Fruit fly (Drosophila melanogaster): Measurements from ENCODE around the gene CG31365.

The CG31365 gene

DNA sequence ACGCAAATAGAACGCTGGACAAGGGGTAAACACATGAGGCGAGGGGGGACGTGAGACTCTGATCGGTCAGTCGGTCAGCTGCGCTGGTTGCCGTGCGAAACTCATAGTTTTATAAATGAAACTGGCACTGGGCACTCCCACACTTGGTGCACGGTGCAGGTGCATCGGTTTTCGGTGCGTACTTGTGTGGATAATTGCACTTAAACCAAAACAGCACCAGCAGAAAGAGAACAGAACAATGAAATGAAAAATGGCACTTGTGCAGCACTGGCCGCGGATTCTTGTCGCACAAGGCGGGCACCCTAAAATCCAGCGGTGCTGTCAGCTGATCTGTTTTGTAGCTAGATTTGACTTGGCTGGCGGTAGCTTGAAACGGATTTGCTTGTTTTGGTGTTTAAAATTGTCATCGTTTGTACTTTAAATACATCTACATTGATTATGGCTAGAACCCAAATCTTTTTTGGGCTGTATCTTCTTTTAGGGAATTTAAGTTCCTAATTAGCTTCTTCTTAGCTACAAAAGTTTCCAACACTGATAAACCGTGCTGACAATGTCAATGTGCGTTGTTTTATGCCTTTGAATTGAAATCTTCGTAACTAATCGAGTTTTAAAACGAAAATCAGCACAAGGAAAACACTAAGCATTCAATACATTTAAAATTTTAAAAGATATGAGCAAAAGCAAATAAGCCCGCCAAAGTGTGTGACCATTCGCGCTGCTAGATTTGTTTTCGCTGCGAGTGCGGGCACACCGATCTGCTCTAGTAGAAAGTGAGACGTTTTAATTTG lies 8.3 kb downstream of the CG31365 start, which contains the start of the genes Rassf and CenB1A (continued):
- TF ChIP-seq CG11294 (GFP tag; IDR thresholded peaks at IDR 0.05), result no peak; the same call in 1 of the 2 replicates
- TF ChIP-seq cyc (GFP tag; optimal IDR thresholded peaks at IDR 0.05), result peak; percentile 58
- TF ChIP-seq lz (GFP tag; optimal IDR thresholded peaks at IDR 0.05), result peak; percentile 66

DNA sequence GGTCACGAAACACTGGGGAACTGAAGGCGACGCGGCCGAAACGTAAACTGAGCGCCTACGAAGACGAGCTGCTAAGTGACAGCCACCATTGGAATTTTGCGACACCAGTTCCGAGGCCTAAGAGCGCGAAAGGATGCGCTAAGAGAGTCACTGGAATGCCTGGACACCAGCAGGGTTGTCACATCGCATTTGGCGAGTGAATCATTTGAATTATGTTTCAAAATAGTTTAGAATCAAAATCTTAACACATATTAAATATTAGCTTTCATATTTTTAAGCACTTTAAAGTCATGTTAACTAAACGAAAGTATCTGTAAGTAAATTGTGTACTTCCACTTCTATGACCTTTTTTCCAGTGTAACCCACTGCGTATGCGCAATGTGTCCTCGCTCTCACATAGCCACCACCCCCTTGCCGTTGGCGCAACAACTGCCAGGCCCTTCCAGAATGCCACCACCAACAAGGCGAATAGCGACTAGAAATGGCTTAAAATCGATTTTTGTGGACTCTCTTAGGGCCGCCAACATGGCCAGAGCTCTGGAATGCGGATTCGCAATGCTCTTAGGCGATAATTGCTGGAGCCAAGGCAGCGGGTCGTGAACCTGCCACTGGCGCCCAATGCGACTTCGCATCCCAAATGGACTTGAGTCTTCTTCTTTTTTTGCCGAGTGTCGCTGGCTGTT lies 13.4 kb downstream of the CG31365 start, which contains the start of gene Cow:
Cow (minus strand) TSS at position 51 of the 683 bp plus-strand sequence.
- peak; percentile 9 for TF ChIP-seq dac (GFP tag; optimal IDR thresholded peaks at IDR 0.05)
- peak; percentile 35 for TF ChIP-seq CG3919 (GFP tag; optimal IDR thresholded peaks at IDR 0.05)
- peak; percentile 7 for TF ChIP-seq CG8632 (GFP tag; optimal IDR thresholded peaks at IDR 0.05)
- peak; percentile 24 for TF ChIP-seq Smox (GFP tag; optimal IDR thresholded peaks at IDR 0.05)
- peak; percentile 40 for TF ChIP-seq CG6792 (GFP tag; optimal IDR thresholded peaks at IDR 0.05)
- TF ChIP-seq eg (GFP tag; IDR thresholded peaks at IDR 0.05), result peak; percentile 70
- TF ChIP-seq pdm3 (GFP tag; optimal IDR thresholded peaks at IDR 0.05), result peak; percentile 45
- TF ChIP-seq CG11762 (GFP tag; optimal IDR thresholded peaks at IDR 0.05; ENCODE audit: insufficient read depth), result peak; percentile 2
- TF ChIP-seq lz (GFP tag; optimal IDR thresholded peaks at IDR 0.05), result peak; percentile 40
- no peak for TF ChIP-seq CG16779 (tag; optimal IDR thresholded peaks at IDR 0.05)
- peak; percentile 59 for TF ChIP-seq Gug (GFP tag; IDR thresholded peaks at IDR 0.05)
- no peak for TF ChIP-seq CG4318 (GFP tag; optimal IDR thresholded peaks at IDR 0.05)
- TF ChIP-seq fd85E (GFP tag; optimal IDR thresholded peaks at IDR 0.05), result no peak
- no peak for TF ChIP-seq fd59A (GFP tag; optimal IDR thresholded peaks at IDR 0.05)
- TF ChIP-seq CG6854 (GFP tag; optimal IDR thresholded peaks at IDR 0.05), result no peak
- TF ChIP-seq spab (GFP tag; optimal IDR thresholded peaks at IDR 0.05), result peak; percentile 31
- peak; percentile 30 for TF ChIP-seq Sox102F (GFP tag; optimal IDR thresholded peaks at IDR 0.05)
- peak; percentile 33 for TF ChIP-seq dsx (GFP tag; optimal IDR thresholded peaks at IDR 0.05; ENCODE audit: poor library complexity, severe bottlenecking)
- no peak for TF ChIP-seq Ets21C (GFP tag; optimal IDR thresholded peaks at IDR 0.05)
- peak; percentile 40 for TF ChIP-seq cyc (GFP tag; optimal IDR thresholded peaks at IDR 0.05)
- no peak for TF ChIP-seq CG11902 (GFP tag; optimal IDR thresholded peaks at IDR 0.05)
- TF ChIP-seq CG8119 (GFP tag; IDR thresholded peaks at IDR 0.05), result peak; percentile 54; the same call in 2 of the 3 replicates
- TF ChIP-seq CG9139 (GFP tag; optimal IDR thresholded peaks at IDR 0.05), result no peak
- TF ChIP-seq CG31627 (GFP tag; optimal IDR thresholded peaks at IDR 0.05), result peak; percentile 34
- TF ChIP-seq CG8319 (GFP tag; optimal IDR thresholded peaks at IDR 0.05), result no peak
- peak; percentile 59 for TF ChIP-seq CG6163 (GFP tag; IDR thresholded peaks at IDR 0.05)
- peak; percentile 31 for TF ChIP-seq CG10631 (GFP tag; optimal IDR thresholded peaks at IDR 0.05)
- peak; percentile 70 for TF ChIP-seq svp (GFP tag)
- peak; percentile 12 for TF ChIP-seq CG6808 (GFP tag; optimal IDR thresholded peaks at IDR 0.05)
- no peak for TF ChIP-seq Hr38 (GFP tag; optimal IDR thresholded peaks at IDR 0.05)
- TF ChIP-seq Lpt (GFP tag; optimal IDR thresholded peaks at IDR 0.05), result no peak
- TF ChIP-seq Eip93F (GFP tag; optimal IDR thresholded peaks at IDR 0.05), result no peak
- TF ChIP-seq Sox15 (GFP tag; optimal IDR thresholded peaks at IDR 0.05), result no peak
- TF ChIP-seq Blimp-1 (GFP tag; optimal IDR thresholded peaks at IDR 0.05), result no peak
- no peak for TF ChIP-seq CG34406 (GFP tag; optimal IDR thresholded peaks at IDR 0.05)
- TF ChIP-seq topi (GFP tag; optimal IDR thresholded peaks at IDR 0.05), result peak; percentile 46
- no peak for TF ChIP-seq CG7368 (GFP tag; optimal IDR thresholded peaks at IDR 0.05)
- TF ChIP-seq ss (GFP tag; optimal IDR thresholded peaks at IDR 0.05), result peak; percentile 2 to 3
- peak; percentile 48 for TF ChIP-seq CG10669 (GFP tag; optimal IDR thresholded peaks at IDR 0.05)
- peak; percentile 46 for TF ChIP-seq Eip75B (GFP tag; optimal IDR thresholded peaks at IDR 0.05)
- TF ChIP-seq Sox14 (GFP tag; optimal IDR thresholded peaks at IDR 0.05), result peak; percentile 12
- peak; percentile 52 for TF ChIP-seq Hr4 (GFP tag; optimal IDR thresholded peaks at IDR 0.05)
- peak; percentile 81 for TF ChIP-seq Eip78C (GFP tag)
- no peak for TF ChIP-seq net (GFP tag; optimal IDR thresholded peaks at IDR 0.05)
- peak; percentile 43 for TF ChIP-seq achi (GFP tag; optimal IDR thresholded peaks at IDR 0.05)
- peak; percentile 36; the same call in 1 of the 2 replicates for TF ChIP-seq CG15336 (GFP tag; IDR thresholded peaks at IDR 0.05)
